Fruit fly (Drosophila melanogaster): ENCODE results near the gene CG32040.

- TF ChIP-seq EcR (GFP tag; optimal IDR thresholded peaks at IDR 0.05) (no peak), CG32121 (GFP tag; IDR thresholded peaks at IDR 0.05) (no peak), Pif1A (GFP tag; optimal IDR thresholded peaks at IDR 0.05) (no peak), CG13204 (GFP tag; optimal IDR thresholded peaks at IDR 0.05) (no peak)
Measured at dm6 chr3L:9364131-9364530, 10.3 kb downstream of the CG32040 start, which contains the start of gene mRRF1.
